Worm (Caenorhabditis elegans) whole organism, L4 larva: ENCODE results near the gene F49H12.3.

Experiments used
- Y5F2A.4 ChIP-seq: fragments of 200-800 bp; sonication (Bioruptor generic); optimal IDR thresholded peaks from 2 replicates; lab custom pipeline; 2018; ENCODE audit warnings: mild to moderate bottlenecking, missing genetic modification characterization, missing compliant biosample characterization
- aly-2 ChIP-seq: sonication (generic microtip); optimal IDR thresholded peaks from 2 replicates; lab custom pipeline; 2018; ENCODE audit warnings: missing biosample characterization, missing genetic modification characterization
- ces-1 ChIP-seq: fragments of 150-350 bp; sonication (generic microtip); optimal IDR thresholded peaks from 4 replicates; lab custom pipeline; 2014; ENCODE audit warnings: missing biosample characterization, missing genetic modification reagents, missing genetic modification characterization
- dmd-9 ChIP-seq: fragments of 200-800 bp; sonication (Bioruptor generic); IDR thresholded peaks from 2 replicates; pipeline ENCODE4 v1.3.6; 2022; ENCODE audit warnings: missing genetic modification reagents, missing genetic modification characterization, missing compliant biosample characterization
- dve-1 ChIP-seq: sonication (generic microtip); optimal IDR thresholded peaks from 2 replicates; lab custom pipeline; 2017; ENCODE audit warnings: antibody characterized with exemption, mild to moderate bottlenecking, missing genetic modification characterization, missing compliant biosample characterization; ENCODE audit not compliant: insufficient read depth
- egl-43 ChIP-seq: fragments of 200-800 bp; sonication (Bioruptor generic); IDR thresholded peaks from 2 replicates; pipeline ENCODE4 v1.3.6; 2022; ENCODE audit warnings: missing genetic modification reagents, missing genetic modification characterization, missing compliant biosample characterization
- fos-1 ChIP-seq: fragments of 150-350 bp; optimal IDR thresholded peaks from 2 replicates; lab custom pipeline; 2014; ENCODE audit warnings: missing biosample characterization, missing genetic modification characterization
- lin-15B ChIP-seq: fragments of 150-350 bp; sonication (generic microtip); optimal IDR thresholded peaks from 3 replicates; lab custom pipeline; 2014; ENCODE audit warnings: missing biosample characterization, missing genetic modification characterization
- lin-39 ChIP-seq: fragments of 150-350 bp; optimal IDR thresholded peaks from 2 replicates; lab custom pipeline; 2014; ENCODE audit warnings: missing biosample characterization, missing genetic modification reagents, missing genetic modification characterization
- skn-1 ChIP-seq: fragments of 150-350 bp; optimal IDR thresholded peaks from 2 replicates; lab custom pipeline; 2014; ENCODE audit warnings: missing biosample characterization, missing genetic modification characterization
- zfp-2 ChIP-seq: sonication (generic microtip); optimal IDR thresholded peaks from 2 replicates; lab custom pipeline; 2016; ENCODE audit warnings: mild to moderate bottlenecking, missing genetic modification characterization, missing compliant biosample characterization

DNA sequence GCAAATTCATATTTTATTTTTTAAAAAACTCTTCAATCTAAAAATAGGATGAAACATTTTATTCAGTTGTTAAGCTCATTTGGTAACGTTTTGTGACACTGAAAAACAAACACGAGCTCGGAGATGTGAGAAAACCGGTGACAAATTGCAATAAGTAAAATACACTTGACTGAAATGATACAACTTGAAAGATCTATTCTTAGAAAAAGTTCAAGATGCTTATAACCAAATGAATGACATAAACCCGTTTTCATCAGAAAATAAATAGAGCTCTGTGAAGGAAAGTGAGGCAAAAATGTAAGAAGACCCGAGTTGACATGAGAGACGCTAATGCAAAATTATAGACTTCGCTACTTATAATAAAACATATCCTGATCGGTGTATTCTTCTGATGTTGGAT is 44.8 kb upstream of the F49H12.3 start, which contains the start of gene smex-2:
- TF ChIP-seq lin-39 (tag; lab: Kevin White, UChicago) (no peak), dmd-9 (GFP tag; lab: Robert Waterston, UW) (no peak), zfp-2 (tag; lab: Kevin White, UChicago) (no peak), dve-1 (tag; lab: Kevin White, UChicago) (no peak), aly-2 (no peak), lin-15B (tag; lab: Kevin White, UChicago) (no peak), egl-43 (GFP tag; lab: Robert Waterston, UW) (no peak), ces-1 (GFP tag; lab: Kevin White, UChicago) (no peak), fos-1 (no peak), Y5F2A.4 (GFP tag; lab: Kevin White, UChicago) (no peak), skn-1 (tag; lab: Kevin White, UChicago) (no peak)
